Fruit fly (Drosophila melanogaster) whole organism: ENCODE measurements around the gene CG9986.

Source experiments
- CG8478 ChIP-seq: fragments of >200 bp; optimal IDR thresholded peaks from 2 replicates; lab custom pipeline; 2018; ENCODE audit warnings: inconsistent platforms
- Dll ChIP-seq: fragments of >200 bp; optimal IDR thresholded peaks from 2 replicates; lab custom pipeline; 2017
- EcR ChIP-seq, 2 experiments: fragments of >200 bp; optimal IDR thresholded peaks; 2 replicates each; lab custom pipeline; 2017; ENCODE audit warnings: missing biosample characterization in 2 of 2, missing genetic modification characterization in 2 of 2, missing genetic modification reagents in 2 of 2
- pan ChIP-seq: fragments of >200 bp; optimal IDR thresholded peaks from 2 replicates; lab custom pipeline; 2017
- psq ChIP-seq: fragments of >200 bp; optimal IDR thresholded peaks from 2 replicates; lab custom pipeline; 2017
- usp ChIP-seq: fragments of >200 bp; optimal IDR thresholded peaks from 2 replicates; lab custom pipeline; 2017; ENCODE audit warnings: missing biosample characterization, missing genetic modification characterization, mixed read lengths

Gene CG9986

DNA sequence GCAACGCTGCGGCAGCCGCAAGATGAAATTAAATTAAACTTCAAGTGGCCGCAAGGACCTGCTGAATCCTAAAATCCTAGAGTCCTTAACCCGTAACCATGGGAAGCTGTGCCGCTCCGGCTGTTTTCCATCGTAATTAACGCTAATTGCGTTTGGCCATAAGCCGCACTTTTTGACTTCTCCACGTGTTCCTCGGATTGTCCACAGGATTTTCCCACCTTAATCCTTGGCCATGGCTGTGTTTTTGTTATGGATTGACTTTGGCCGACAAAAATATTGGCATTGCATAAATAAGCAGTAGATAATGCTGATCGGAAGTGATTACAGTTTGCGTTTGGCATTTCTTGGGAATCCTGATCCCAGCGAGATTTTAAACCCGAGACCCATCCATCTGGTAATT lies 9.5 kb upstream of the CG9986 start:
- TF ChIP-seq Dll (lab: Kevin White, UChicago) (no peak), CG8478 (lab: Kevin White, UChicago) (no peak), usp (no peak), pan (lab: Kevin White, UChicago) (no peak)

dm6 chr3R:28597527-28597926 lies 8.4 kb upstream of the CG9986 start:
- TF ChIP-seq EcR (GFP tag; optimal IDR thresholded peaks at IDR 0.05; lab: Kevin White, UChicago) = no peak
- no peak for TF ChIP-seq usp
- TF ChIP-seq CG8478 (lab: Kevin White, UChicago) = no peak
- TF ChIP-seq Dll (lab: Kevin White, UChicago) = no peak
- TF ChIP-seq pan (lab: Kevin White, UChicago) = no peak
- TF ChIP-seq psq (lab: Kevin White, UChicago) = no peak

DNA sequence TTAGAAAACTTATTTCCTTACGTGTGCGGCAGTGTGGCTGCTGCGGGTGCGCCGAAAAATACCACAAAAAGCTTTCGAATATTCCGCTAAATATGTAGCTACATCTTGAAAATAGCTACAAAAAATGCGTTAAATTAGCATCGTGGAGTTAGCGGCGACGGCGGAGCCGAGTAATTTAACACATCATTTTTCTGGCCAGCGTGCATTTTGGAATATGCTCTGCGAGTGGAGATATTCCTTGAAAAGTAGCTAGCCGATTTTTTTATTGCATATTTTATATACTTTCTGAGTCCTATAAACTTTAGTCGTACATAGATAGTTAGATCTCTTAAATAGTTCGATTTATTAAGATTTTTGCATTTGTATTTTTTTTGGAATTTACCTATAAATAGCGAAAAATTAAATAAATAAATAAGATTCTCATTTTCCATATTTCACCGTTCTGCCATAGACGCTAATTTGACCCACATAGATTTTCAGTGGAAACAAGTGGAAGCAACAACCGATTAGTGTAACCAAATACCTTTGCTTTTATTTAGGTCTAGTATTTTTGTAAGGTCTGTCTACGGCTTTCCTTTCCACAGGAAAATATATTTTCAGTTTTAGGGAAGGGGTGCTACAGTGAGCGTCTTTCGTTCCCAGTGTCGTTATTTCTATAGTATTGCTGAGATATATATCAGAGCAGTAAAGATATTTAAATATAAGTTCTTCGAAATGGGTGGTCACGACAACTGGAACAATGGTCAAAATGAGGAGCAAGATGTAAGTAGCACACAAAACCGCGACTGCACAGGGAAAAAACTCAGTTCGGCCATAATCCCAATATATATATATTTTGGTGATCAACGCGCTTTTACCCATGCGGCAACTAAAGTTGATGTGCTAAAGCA lies 6.4 kb upstream of the CG9986 start, which contains the start of the genes Noa36 and Hrb98DE:
Noa36 (minus strand) TSS at position 51 of the 890 bp plus-strand sequence.
Hrb98DE (plus strand) TSS at position 597 of the 890 bp plus-strand sequence.
- TF ChIP-seq CG8478 (lab: Kevin White, UChicago) (no peak), psq (lab: Kevin White, UChicago) (no peak)

DNA sequence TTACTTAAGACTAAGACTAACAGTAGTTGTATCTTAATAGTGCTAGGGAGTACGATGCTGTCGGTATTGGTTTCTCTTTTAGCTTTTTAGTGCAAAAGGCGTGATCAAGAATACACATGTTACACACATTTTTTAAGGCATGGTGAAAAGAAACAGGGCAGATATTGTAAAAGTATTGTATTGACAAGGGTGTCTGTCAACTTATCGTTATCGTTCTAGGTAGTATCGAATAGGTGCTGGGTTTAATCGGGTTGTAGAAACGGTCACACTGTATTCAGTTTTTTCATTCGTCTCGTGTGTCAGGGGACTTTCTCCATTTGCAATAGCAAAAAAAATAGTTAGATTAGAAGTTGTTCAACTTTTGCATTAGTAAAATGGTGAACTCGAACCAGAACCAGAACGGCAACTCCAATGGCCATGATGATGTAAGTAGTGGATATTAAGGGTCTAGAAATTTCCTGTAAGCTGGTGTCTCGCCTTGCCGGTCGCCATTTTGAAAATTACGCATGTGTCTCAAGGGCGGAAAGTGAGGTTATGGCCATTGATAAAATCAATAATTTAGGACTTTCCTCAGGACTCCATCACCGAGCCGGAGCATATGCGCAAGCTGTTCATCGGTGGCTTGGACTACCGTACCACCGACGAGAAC lies 5.6 kb upstream of the CG9986 start:
- TF ChIP-seq psq (lab: Kevin White, UChicago) (no peak), CG8478 (lab: Kevin White, UChicago) (no peak), pan (lab: Kevin White, UChicago) (no peak), EcR (GFP tag; optimal IDR thresholded peaks at IDR 0.05; lab: Kevin White, UChicago) (no peak), usp (no peak), Dll (lab: Kevin White, UChicago) (no peak)

DNA sequence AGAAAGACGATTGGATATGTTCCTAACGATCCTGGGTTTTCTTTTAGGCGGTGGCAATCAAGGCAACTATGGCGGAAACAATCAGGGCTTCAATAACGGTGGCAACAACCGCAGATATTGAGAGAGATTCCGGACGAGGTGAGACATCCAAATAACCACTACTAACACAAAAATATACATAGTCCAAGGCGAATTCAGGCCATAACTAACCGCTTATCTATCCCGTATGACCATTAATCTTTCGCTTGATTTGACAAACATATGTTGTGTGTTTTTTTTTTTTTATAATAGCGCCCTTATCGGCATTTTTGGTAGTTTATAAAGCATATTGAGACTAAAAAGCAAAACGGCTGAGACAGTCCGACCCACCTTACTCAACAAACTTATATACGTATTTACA lies 2.3 kb upstream of the CG9986 start:
- TF ChIP-seq CG8478 (lab: Kevin White, UChicago) (no peak), usp (no peak), Dll (lab: Kevin White, UChicago) (no peak), EcR (GFP tag; optimal IDR thresholded peaks at IDR 0.05; lab: Kevin White, UChicago) (no peak), psq (lab: Kevin White, UChicago) (no peak), pan (lab: Kevin White, UChicago) (no peak)

DNA sequence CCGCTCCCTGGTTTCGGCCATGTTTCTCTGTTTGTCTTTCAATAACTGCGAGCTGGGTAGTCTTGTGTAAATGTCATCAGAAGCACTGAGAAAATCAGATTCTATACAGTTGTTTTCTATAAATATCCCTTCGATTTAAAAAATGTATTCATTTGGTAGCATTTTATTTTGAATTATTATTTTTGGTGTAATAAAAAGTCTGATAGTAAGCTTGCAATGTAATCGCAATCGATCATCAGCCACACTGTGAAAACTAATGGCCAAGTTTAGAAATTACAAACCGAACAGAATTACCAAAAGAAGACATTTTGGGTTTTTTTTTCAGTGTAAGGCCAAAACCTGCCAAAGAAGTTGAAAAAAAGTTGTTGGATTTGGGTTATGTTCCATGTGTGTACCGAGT lies 14.9 kb downstream of the CG9986 start:
- no peak for TF ChIP-seq psq (lab: Kevin White, UChicago)
- no peak for TF ChIP-seq Dll (lab: Kevin White, UChicago)
- no peak for TF ChIP-seq EcR (GFP tag; optimal IDR thresholded peaks at IDR 0.05; lab: Kevin White, UChicago)
- TF ChIP-seq CG8478 (lab: Kevin White, UChicago) = no peak

dm6 chr3R:28623115-28623514 lies 17.2 kb downstream of the CG9986 start:
- TF ChIP-seq EcR (GFP tag; optimal IDR thresholded peaks at IDR 0.05; lab: Kevin White, UChicago) = no peak
- TF ChIP-seq usp = no peak
- TF ChIP-seq pan (lab: Kevin White, UChicago) = no peak
- TF ChIP-seq Dll (lab: Kevin White, UChicago) = no peak
- no peak for TF ChIP-seq CG8478 (lab: Kevin White, UChicago)
- no peak for TF ChIP-seq psq (lab: Kevin White, UChicago)

- no peak for TF ChIP-seq CG8478 (lab: Kevin White, UChicago)
- no peak for TF ChIP-seq EcR (GFP tag; optimal IDR thresholded peaks at IDR 0.05; lab: Kevin White, UChicago)
- no peak for TF ChIP-seq Dll (lab: Kevin White, UChicago)
- TF ChIP-seq psq (lab: Kevin White, UChicago) = no peak
- TF ChIP-seq usp = no peak
- no peak for TF ChIP-seq pan (lab: Kevin White, UChicago)
These were observed 17.7 kb downstream of the CG9986 start for dm6 chr3R:28623564-28623963.

DNA sequence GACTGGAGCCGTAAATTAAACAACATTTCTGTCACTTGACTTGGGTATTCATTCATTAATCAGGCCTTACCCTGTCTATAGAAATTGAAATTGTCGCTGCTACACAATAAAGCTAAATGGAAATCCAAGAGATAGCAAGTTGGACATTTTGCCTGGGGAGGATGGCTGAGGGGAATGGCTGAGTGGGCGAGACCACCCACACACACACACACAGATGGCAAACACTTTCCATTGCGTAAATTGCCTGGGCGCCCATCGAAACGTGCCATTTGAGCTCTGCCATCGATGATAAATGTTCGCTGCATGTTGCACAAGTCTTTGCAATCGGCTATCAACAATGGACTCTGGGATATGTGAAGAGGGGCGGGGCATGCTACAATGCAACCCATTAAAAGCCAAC lies 21.4 kb downstream of the CG9986 start:
- no peak for TF ChIP-seq psq (lab: Kevin White, UChicago)

DNA sequence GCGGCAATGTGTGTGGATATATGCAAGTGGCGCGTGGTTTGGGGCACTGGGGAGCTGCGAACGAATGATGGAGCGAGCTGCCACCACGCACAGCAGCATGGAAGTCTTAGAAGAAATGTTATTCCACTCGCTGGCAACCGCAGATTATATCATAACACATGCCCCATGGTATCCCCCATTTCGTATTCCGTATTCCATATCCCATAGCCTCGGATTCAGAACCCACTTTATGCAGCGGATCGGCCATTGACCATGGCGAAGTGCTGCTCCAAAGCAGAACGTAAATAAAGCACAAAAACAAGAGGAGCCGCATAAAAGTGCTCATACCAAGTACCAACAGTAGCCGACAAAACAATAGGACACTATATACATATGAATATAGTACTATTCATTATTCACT lies 22.8 kb downstream of the CG9986 start:
- TF ChIP-seq usp = no peak
- peak in 1 of 2 experiments; percentile 57 for TF ChIP-seq EcR (GFP tag; optimal IDR thresholded peaks at IDR 0.05; lab: Kevin White, UChicago)

DNA sequence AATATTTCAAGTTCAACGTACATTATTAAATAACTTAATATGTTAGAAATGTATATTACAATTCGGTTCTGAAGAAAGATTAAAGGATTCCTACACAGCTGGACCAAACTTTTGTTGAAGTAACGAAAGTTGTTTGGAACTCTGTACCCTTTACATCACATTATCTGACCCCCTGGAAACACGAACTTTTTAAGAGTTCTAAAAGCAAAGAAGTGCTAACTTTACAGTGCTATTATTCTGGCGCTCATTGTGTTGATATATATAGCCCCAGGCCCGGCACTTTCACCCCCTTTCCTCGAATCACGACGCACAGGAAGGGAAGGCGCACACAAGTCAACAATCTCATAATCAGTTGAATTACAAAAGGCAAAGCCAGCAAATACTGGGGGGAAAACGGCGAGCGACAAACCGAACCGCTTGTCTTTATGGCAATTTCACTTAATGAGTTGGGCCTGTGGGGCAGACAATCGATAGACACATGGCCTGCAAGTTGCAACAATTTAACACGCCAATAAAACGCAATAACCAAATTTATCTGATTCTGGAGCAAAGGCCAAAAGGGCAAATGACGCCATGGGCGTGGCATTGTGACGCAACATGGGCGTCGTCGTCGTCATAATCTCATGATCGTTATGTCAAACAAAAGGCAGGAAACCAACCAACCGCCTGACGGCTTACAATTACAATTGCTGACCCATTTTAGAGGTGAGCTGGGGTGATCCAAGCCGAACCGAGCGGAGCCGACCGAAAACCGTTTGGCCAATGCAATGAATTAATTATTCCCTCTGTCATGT lies 23.5 kb downstream of the CG9986 start:
- TF ChIP-seq usp = no peak
- TF ChIP-seq Dll (lab: Kevin White, UChicago) = no peak
- TF ChIP-seq EcR (GFP tag; optimal IDR thresholded peaks at IDR 0.05; lab: Kevin White, UChicago) = peak in 1 of 2 experiments; percentile 77

DNA sequence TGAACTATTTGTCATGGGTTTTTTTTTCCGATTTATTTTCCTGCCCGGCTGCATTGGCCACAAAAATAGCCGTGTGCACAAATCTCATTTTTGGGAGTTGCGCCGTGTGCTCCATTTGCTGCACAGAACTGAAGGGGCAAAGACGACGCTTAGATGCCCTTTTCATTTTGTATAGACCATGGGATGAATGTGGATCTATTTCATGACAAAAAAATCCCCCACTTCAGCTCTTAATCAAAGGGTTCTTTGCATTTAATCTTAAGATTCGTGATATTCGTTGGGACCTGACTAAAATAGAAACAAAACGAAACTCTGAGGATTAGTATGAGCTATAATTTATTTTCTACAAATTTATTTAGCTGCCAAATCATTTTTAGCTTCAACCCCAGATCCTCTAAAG lies 24.2 kb downstream of the CG9986 start:
- TF ChIP-seq usp = no peak
- no peak for TF ChIP-seq EcR (GFP tag; optimal IDR thresholded peaks at IDR 0.05; lab: Kevin White, UChicago)
